Fruit fly (Drosophila melanogaster) whole organism, embryonic: ENCODE measurements around the gene St2.
A peak's percentile ranks its signal among the peaks of the same experiment; 100 is the strongest.

Source experiments
- Asciz ChIP-seq: fragments of 200-800 bp; sonication (Bioruptor generic); optimal IDR thresholded peaks from 2 replicates; lab custom pipeline; 2017; ENCODE audit warnings: missing biosample characterization, mild to moderate bottlenecking, missing genetic modification characterization, missing genetic modification reagents
- B-H2 ChIP-seq: fragments of 200-800 bp; sonication (Bioruptor generic); optimal IDR thresholded peaks from 2 replicates; lab custom pipeline; 2018; ENCODE audit warnings: missing biosample characterization, mild to moderate bottlenecking, missing genetic modification characterization
- C15 ChIP-seq: fragments of 200-800 bp; sonication (Bioruptor generic); IDR thresholded peaks from 3 replicates; pipeline ENCODE4 v1.3.6; 2022; ENCODE audit warnings: missing biosample characterization, missing genetic modification characterization
- CG10274 ChIP-seq: fragments of 200-800 bp; sonication (Bioruptor generic); optimal IDR thresholded peaks from 3 replicates; lab custom pipeline; 2017; ENCODE audit warnings: missing biosample characterization, mild to moderate bottlenecking, missing genetic modification characterization
- CG10462 ChIP-seq: fragments of 200-800 bp; sonication (Bioruptor generic); optimal IDR thresholded peaks from 2 replicates; lab custom pipeline; 2016; ENCODE audit warnings: missing biosample characterization, missing genetic modification characterization
- CG10654 ChIP-seq: fragments of 200-800 bp; sonication (Bioruptor generic); optimal IDR thresholded peaks from 2 replicates; lab custom pipeline; 2016; ENCODE audit warnings: missing biosample characterization, missing genetic modification characterization
- CG14014 ChIP-seq: fragments of 200-800 bp; sonication (Bioruptor generic); IDR thresholded peaks from 2 replicates; pipeline ENCODE4 v1.3.6; 2022; ENCODE audit warnings: missing biosample characterization, missing genetic modification characterization
- CG14667 ChIP-seq: fragments of 200-800 bp; sonication (Bioruptor generic); IDR thresholded peaks from 2 replicates; pipeline ENCODE4 v1.3.6; 2022; ENCODE audit warnings: missing biosample characterization, missing genetic modification characterization
- CG15601 ChIP-seq: fragments of 200-800 bp; sonication (Bioruptor generic); optimal IDR thresholded peaks from 3 replicates; lab custom pipeline; 2019; ENCODE audit warnings: missing biosample characterization, mild to moderate bottlenecking, missing genetic modification characterization, moderate library complexity
- CG16813 ChIP-seq: fragments of 200-800 bp; sonication (Bioruptor generic); IDR thresholded peaks from 3 replicates; pipeline ENCODE4 v1.3.6; 2022; ENCODE audit warnings: missing biosample characterization, missing genetic modification characterization; ENCODE audit not compliant: partially characterized antibody
- CG17829 ChIP-seq: fragments of 200-800 bp; optimal IDR thresholded peaks from 2 replicates; lab custom pipeline; 2019; ENCODE audit warnings: missing biosample characterization, mild to moderate bottlenecking, missing genetic modification characterization, moderate library complexity
- CG18764 ChIP-seq: fragments of 200-800 bp; sonication (Bioruptor generic); optimal IDR thresholded peaks from 3 replicates; lab custom pipeline; 2016; ENCODE audit warnings: missing biosample characterization, missing genetic modification characterization
- CG2129 ChIP-seq: fragments of 200-800 bp; sonication (Bioruptor generic); IDR thresholded peaks from 2 replicates; pipeline ENCODE4 v1.3.6; 2022; ENCODE audit warnings: missing biosample characterization, missing genetic modification characterization; ENCODE audit not compliant: partially characterized antibody
- CG2712 ChIP-seq: fragments of 200-800 bp; optimal IDR thresholded peaks from 3 replicates; lab custom pipeline; 2019; ENCODE audit warnings: missing biosample characterization, mild to moderate bottlenecking, missing genetic modification characterization, moderate library complexity
- CG30403 ChIP-seq: fragments of 200-800 bp; sonication (Bioruptor generic); optimal IDR thresholded peaks from 3 replicates; lab custom pipeline; 2016; ENCODE audit warnings: missing biosample characterization, missing genetic modification characterization
- CG3407 ChIP-seq: fragments of 200-800 bp; sonication (Bioruptor generic); optimal IDR thresholded peaks from 2 replicates; lab custom pipeline; 2018; ENCODE audit warnings: missing biosample characterization, mild to moderate bottlenecking, missing genetic modification characterization
- CG34376 ChIP-seq: fragments of 200-800 bp; sonication (Bioruptor generic); optimal IDR thresholded peaks from 2 replicates; lab custom pipeline; 2018; ENCODE audit warnings: missing biosample characterization, mild to moderate bottlenecking, missing genetic modification characterization
- CG4730 ChIP-seq: fragments of 200-800 bp; sonication (Bioruptor generic); IDR thresholded peaks from 2 replicates; pipeline ENCODE4 v1.3.6; 2022; ENCODE audit warnings: missing biosample characterization, missing genetic modification characterization
- CG7357 ChIP-seq: fragments of 200-800 bp; sonication (Bioruptor generic); IDR thresholded peaks from 3 replicates; pipeline ENCODE4 v1.3.6; 2022; ENCODE audit warnings: missing biosample characterization, missing genetic modification characterization
- CG8089 ChIP-seq: fragments of 200-800 bp; sonication (Bioruptor generic); optimal IDR thresholded peaks from 3 replicates; lab custom pipeline; 2016; ENCODE audit warnings: missing biosample characterization, missing genetic modification characterization
- Chrac-16 ChIP-seq: fragments of 200-800 bp; sonication (Bioruptor generic); optimal IDR thresholded peaks from 3 replicates; lab custom pipeline; 2016; ENCODE audit warnings: missing biosample characterization, missing genetic modification characterization
- D ChIP-seq, 2 experiments: fragments of 200-800 bp in 1 of 2; fragments of >200 bp in 1 of 2; sonication (Bioruptor generic) in 1 of 2; optimal IDR thresholded peaks; 2 replicates in 1 of 2; 3 replicates in 1 of 2; lab custom pipeline; 2017; ENCODE audit warnings: mild to moderate bottlenecking in 1 of 2, missing biosample characterization in 1 of 2, missing genetic modification characterization in 1 of 2, missing genetic modification reagents in 1 of 2
- Dek ChIP-seq: fragments of 200-800 bp; sonication (Bioruptor generic); optimal IDR thresholded peaks from 3 replicates; lab custom pipeline; 2019; ENCODE audit warnings: missing biosample characterization, mild to moderate bottlenecking, missing genetic modification characterization, moderate library complexity
- Fer3 ChIP-seq: fragments of 200-800 bp; sonication (Bioruptor generic); optimal IDR thresholded peaks from 2 replicates; lab custom pipeline; 2018; ENCODE audit warnings: missing biosample characterization, mild to moderate bottlenecking, missing genetic modification characterization, moderate library complexity
- HHEX ChIP-seq: fragments of 200-800 bp; sonication (Bioruptor generic); optimal IDR thresholded peaks from 3 replicates; lab custom pipeline; 2017; ENCODE audit warnings: missing biosample characterization, mild to moderate bottlenecking, missing genetic modification characterization, missing genetic modification reagents
- Hmr ChIP-seq: fragments of 200-800 bp; sonication (Bioruptor generic); optimal IDR thresholded peaks from 3 replicates; lab custom pipeline; 2017; ENCODE audit warnings: mild to moderate bottlenecking, missing biosample characterization, missing genetic modification reagents, missing genetic modification characterization
- Kr ChIP-seq: fragments of 200-800 bp; sonication (Bioruptor generic); optimal IDR thresholded peaks from 2 replicates; lab custom pipeline; 2017; ENCODE audit warnings: missing biosample characterization, mild to moderate bottlenecking, missing genetic modification characterization
- Mrtf ChIP-seq: fragments of 200-800 bp; sonication (Bioruptor generic); IDR thresholded peaks from 3 replicates; pipeline ENCODE4 v1.3.6; 2022; ENCODE audit warnings: missing biosample characterization, missing genetic modification characterization
- Sry-β ChIP-seq: fragments of 200-800 bp; sonication (Bioruptor generic); optimal IDR thresholded peaks from 2 replicates; lab custom pipeline; 2018; ENCODE audit warnings: missing biosample characterization, mild to moderate bottlenecking, missing genetic modification characterization, moderate library complexity
- chinmo ChIP-seq: fragments of 200-800 bp; sonication (Bioruptor generic); IDR thresholded peaks from 4 replicates; pipeline ENCODE4 v1.3.6; 2022; ENCODE audit warnings: missing biosample characterization, missing genetic modification characterization; ENCODE audit not compliant: partially characterized antibody
- crp ChIP-seq, 2 experiments: fragments of 200-800 bp; sonication (Bioruptor generic); optimal IDR thresholded peaks; 2 replicates in 1 of 2; 3 replicates in 1 of 2; lab custom pipeline; 2017; ENCODE audit warnings: missing biosample characterization in 2 of 2, missing genetic modification characterization in 2 of 2, mild to moderate bottlenecking in 1 of 2, moderate library complexity in 1 of 2
- disco-r ChIP-seq: fragments of 200-800 bp; sonication (Bioruptor generic); optimal IDR thresholded peaks from 2 replicates; lab custom pipeline; 2016; ENCODE audit warnings: missing biosample characterization, missing genetic modification characterization
- ems ChIP-seq: fragments of 200-800 bp; sonication (Bioruptor generic); optimal IDR thresholded peaks from 3 replicates; lab custom pipeline; 2016; ENCODE audit warnings: missing biosample characterization, missing genetic modification characterization
- exex ChIP-seq: fragments of 200-800 bp; sonication (Bioruptor generic); optimal IDR thresholded peaks from 4 replicates; lab custom pipeline; 2018; ENCODE audit warnings: missing biosample characterization, mild to moderate bottlenecking, missing genetic modification characterization, moderate library complexity
- gsb-n ChIP-seq: fragments of 200-800 bp; sonication (Bioruptor generic); optimal IDR thresholded peaks from 3 replicates; lab custom pipeline; 2018; ENCODE audit warnings: missing biosample characterization, mild to moderate bottlenecking, missing genetic modification characterization
- her ChIP-seq: fragments of 200-800 bp; sonication (Bioruptor generic); optimal IDR thresholded peaks from 2 replicates; lab custom pipeline; 2016; ENCODE audit warnings: missing biosample characterization, missing genetic modification characterization
- jigr1 ChIP-seq: fragments of 200-800 bp; sonication (Bioruptor generic); IDR thresholded peaks from 3 replicates; pipeline ENCODE4 v1.3.6; 2022; ENCODE audit warnings: missing biosample characterization, missing genetic modification characterization
- kah ChIP-seq: fragments of 200-800 bp; sonication (Bioruptor generic); optimal IDR thresholded peaks from 2 replicates; lab custom pipeline; 2018; ENCODE audit warnings: missing biosample characterization, mild to moderate bottlenecking, missing genetic modification characterization
- lmd ChIP-seq: fragments of 200-800 bp; sonication (Bioruptor generic); IDR thresholded peaks from 2 replicates; pipeline ENCODE4 v1.3.6; 2022; ENCODE audit warnings: missing biosample characterization, missing genetic modification characterization
- pho ChIP-seq: fragments of 200-800 bp; sonication (Bioruptor generic); optimal IDR thresholded peaks from 2 replicates; lab custom pipeline; 2016; ENCODE audit warnings: missing biosample characterization, missing genetic modification characterization
- pum ChIP-seq: fragments of 200-800 bp; sonication (Bioruptor generic); optimal IDR thresholded peaks from 2 replicates; lab custom pipeline; 2016; ENCODE audit warnings: missing biosample characterization, missing genetic modification characterization
- row ChIP-seq: fragments of 200-800 bp; sonication (Bioruptor generic); IDR thresholded peaks from 3 replicates; pipeline ENCODE4 v1.3.6; 2022; ENCODE audit warnings: missing biosample characterization, missing genetic modification characterization
- sens ChIP-seq: fragments of 200-800 bp; sonication (Bioruptor generic); peaks from one replicate; lab custom pipeline; 2016; ENCODE audit warnings: missing biosample characterization, missing genetic modification characterization
- seq ChIP-seq: fragments of 200-800 bp; sonication (Bioruptor generic); IDR thresholded peaks from 2 replicates; pipeline ENCODE4 v1.3.6; 2022; ENCODE audit warnings: missing biosample characterization, missing genetic modification characterization
- so ChIP-seq: fragments of 200-800 bp; sonication (Bioruptor generic); IDR thresholded peaks from 3 replicates; pipeline ENCODE4 v1.3.6; 2022; ENCODE audit warnings: missing biosample characterization, missing genetic modification characterization
- stwl ChIP-seq: fragments of 200-800 bp; sonication (Bioruptor generic); optimal IDR thresholded peaks from 3 replicates; lab custom pipeline; 2018; ENCODE audit warnings: missing biosample characterization, mild to moderate bottlenecking, missing genetic modification characterization, moderate library complexity
- vnd ChIP-seq: fragments of 200-800 bp; sonication (Bioruptor generic); IDR thresholded peaks from 3 replicates; pipeline ENCODE4 v1.3.6; 2022; ENCODE audit warnings: missing biosample characterization, missing genetic modification characterization; ENCODE audit not compliant: partially characterized antibody
- wor ChIP-seq: fragments of 200-800 bp; sonication (Bioruptor generic); IDR thresholded peaks from 2 replicates; pipeline ENCODE4 v1.3.6; 2022; ENCODE audit warnings: missing biosample characterization, missing genetic modification characterization
- z ChIP-seq: fragments of 200-800 bp; sonication (Bioruptor generic); IDR thresholded peaks from 3 replicates; pipeline ENCODE4 v1.3.6; 2022; ENCODE audit warnings: missing biosample characterization, missing genetic modification characterization

Gene St2

DNA sequence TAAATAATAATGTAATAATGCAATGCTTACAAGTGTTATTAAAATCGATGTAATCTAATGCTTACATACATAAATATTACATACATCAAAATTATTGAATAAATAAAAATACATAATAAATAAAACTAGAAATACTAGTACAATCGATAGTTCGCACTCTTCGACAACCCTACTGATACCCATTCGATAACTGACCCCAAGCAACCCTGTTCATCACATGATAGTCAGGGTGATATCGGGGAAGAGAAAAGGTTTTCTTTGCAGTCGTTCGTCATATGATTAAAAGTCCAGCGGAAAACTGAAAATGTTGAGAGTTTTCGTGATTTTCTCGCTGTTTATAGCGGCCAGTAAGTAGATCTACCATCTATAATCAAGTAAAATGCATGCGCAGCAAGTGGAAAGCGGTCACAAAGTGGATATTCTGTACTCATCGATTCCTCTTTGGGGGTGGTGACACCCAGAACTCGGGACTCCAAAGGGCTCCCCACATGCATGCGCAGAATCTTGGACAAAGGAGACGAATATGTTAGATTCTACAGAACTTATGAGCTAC lies 8.9 kb downstream of the St2 start, which contains the start of gene ATP6AP2 (continued):
- TF ChIP-seq z (GFP tag; lab: Robert Waterston, UW) (no peak), gsb-n (tag; lab: Kevin White, UChicago) (no peak), D (optimal IDR thresholded peaks at IDR 0.05; lab: Kevin White, UChicago) (no peak), D (GFP tag; optimal IDR thresholded peaks at IDR 0.05; lab: Kevin White, UChicago) (no peak), her (GFP tag; lab: Kevin White, UChicago) (peak; percentile 25), CG4730 (no peak), vnd (GFP tag; lab: Robert Waterston, UW) (peak; percentile 79), Asciz (GFP tag; lab: Kevin White, UChicago) (no peak), jigr1 (GFP tag; lab: Robert Waterston, UW) (no peak), CG34376 (GFP tag; lab: Kevin White, UChicago) (peak; percentile 54), CG30403 (peak; percentile 71), so (GFP tag; lab: Robert Waterston, UW) (no peak), CG7357 (GFP tag; lab: Robert Waterston, UW) (0 out of 3 replicates have a peak, but pooled peaks have one; percentile 7), CG17829 (tag; lab: Kevin White, UChicago) (peak; percentile 76), CG10274 (GFP tag; lab: Kevin White, UChicago) (no peak), chinmo (0 out of 4 replicates have a peak, but pooled peaks have one; percentile 55), CG2712 (tag; lab: Kevin White, UChicago) (peak; percentile 79), C15 (GFP tag; lab: Robert Waterston, UW) (0 out of 3 replicates have a peak, but pooled peaks have one; percentile 28), CG10462 (GFP tag; lab: Kevin White, UChicago) (no peak), CG14014 (peak; percentile 53; the same call in 1 of the 2 replicates), sens (peak; percentile 66), CG8089 (no peak), Fer3 (tag; lab: Kevin White, UChicago) (peak; percentile 64), HHEX (GFP tag; lab: Kevin White, UChicago) (peak; percentile 45), lmd (GFP tag; lab: Robert Waterston, UW) (peak; percentile 21; the same call in 1 of the 2 replicates), pho (no peak), CG10654 (peak; percentile 13), Hmr (GFP tag; lab: Kevin White, UChicago) (peak; percentile 71), pum (GFP tag; lab: Kevin White, UChicago) (no peak), CG18764 (GFP tag; lab: Kevin White, UChicago) (peak; percentile 50), disco-r (GFP tag; lab: Kevin White, UChicago) (no peak), Dek (peak; percentile 70), CG16813 (GFP tag; lab: Robert Waterston, UW) (peak; percentile 85), ems (GFP tag; lab: Kevin White, UChicago) (no peak), row (GFP tag; lab: Robert Waterston, UW) (peak; percentile 90), Kr (GFP tag; lab: Kevin White, UChicago) (no peak), CG14667 (GFP tag; lab: Robert Waterston, UW) (no peak), CG3407 (GFP tag; lab: Kevin White, UChicago) (peak; percentile 22), Sry-β (GFP tag; lab: Kevin White, UChicago) (peak; percentile 8), B-H2 (peak; percentile 83), kah (GFP tag; lab: Kevin White, UChicago) (no peak), crp (GFP tag; optimal IDR thresholded peaks at IDR 0.05; lab: Kevin White, UChicago) (peak in 1 of 2 experiments; percentile 79), exex (tag; lab: Kevin White, UChicago) (peak; percentile 25), stwl (tag; lab: Kevin White, UChicago) (peak; percentile 95), Chrac-16 (GFP tag; lab: Kevin White, UChicago) (peak; percentile 44), CG15601 (tag; lab: Kevin White, UChicago) (peak; percentile 58), CG2129 (GFP tag; lab: Robert Waterston, UW) (peak; percentile 51), seq (GFP tag; lab: Robert Waterston, UW) (no peak), wor (GFP tag; lab: Robert Waterston, UW) (no peak), Mrtf (GFP tag; lab: Robert Waterston, UW) (peak; percentile 8; the same call in 1 of the 3 replicates)
